Worm (Caenorhabditis elegans): ENCODE measurements around the gene T22B7.22.

DNA sequence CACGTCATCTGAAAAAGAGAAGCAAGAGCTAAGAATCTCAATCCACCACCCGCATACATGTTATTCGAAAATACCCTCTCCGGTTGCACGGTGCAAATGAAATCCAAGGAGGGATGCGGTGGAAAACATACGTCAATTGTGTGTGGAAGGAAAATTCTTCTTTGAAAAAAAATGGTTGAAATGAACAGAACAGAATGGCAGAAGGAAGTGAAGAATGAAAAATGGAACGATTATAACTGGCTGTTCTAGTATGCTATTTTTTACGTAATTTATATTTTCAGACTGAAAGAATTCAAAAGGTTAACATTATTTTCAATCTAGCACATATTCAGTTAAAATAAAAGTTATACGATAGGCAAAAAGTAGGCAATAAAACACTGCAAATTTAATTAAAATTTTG lies 43.8 kb upstream of the T22B7.22 start:
- TF ChIP-seq jun-1 (tag; optimal IDR thresholded peaks at IDR 0.05), result no peak
- TF ChIP-seq lin-15B (tag; optimal IDR thresholded peaks at IDR 0.05), result no peak
